Fruit fly (Drosophila melanogaster) whole organism, embryonic: ENCODE results near the gene Pop4.

Experiments
- CG10267 ChIP-seq: fragments of 200-800 bp; sonication (Bioruptor generic); optimal IDR thresholded peaks from 2 replicates; lab custom pipeline; 2018; ENCODE audit warnings: missing biosample characterization, mild to moderate bottlenecking, missing genetic modification characterization, moderate library complexity
- CG17359 ChIP-seq: fragments of 200-800 bp; sonication (Bioruptor generic); optimal IDR thresholded peaks from 3 replicates; lab custom pipeline; 2018; ENCODE audit warnings: missing biosample characterization, mild to moderate bottlenecking, missing genetic modification characterization, moderate library complexity
- CG18599 ChIP-seq: fragments of 200-800 bp; sonication (Bioruptor generic); optimal IDR thresholded peaks from 3 replicates; lab custom pipeline; 2017; ENCODE audit warnings: missing biosample characterization, missing genetic modification characterization, mild to moderate bottlenecking, moderate library complexity, missing genetic modification reagents
- Side ChIP-seq: fragments of 200-800 bp; sonication (Bioruptor generic); optimal IDR thresholded peaks from 2 replicates; lab custom pipeline; 2016; ENCODE audit warnings: missing biosample characterization, missing genetic modification characterization
- jigr1 ChIP-seq: fragments of 200-800 bp; sonication (Bioruptor generic); IDR thresholded peaks from 3 replicates; pipeline ENCODE4 v1.3.6; 2022; ENCODE audit warnings: missing biosample characterization, missing genetic modification characterization

- TF ChIP-seq Side (GFP tag; lab: Kevin White, UChicago) (peak; percentile 23), CG18599 (GFP tag; lab: Kevin White, UChicago) (no peak), CG17359 (tag; lab: Kevin White, UChicago) (peak; percentile 73), CG10267 (tag; lab: Kevin White, UChicago) (peak; percentile 81), jigr1 (GFP tag; lab: Robert Waterston, UW) (no peak)
These were observed 563 bp upstream of the Pop4 start, which contains the start of gene nmo for dm6 chr3L:7978777-7979649.
